Worm (Caenorhabditis elegans) whole organism, late embryonic: ENCODE measurements around the gene T24D8.6.

Source experiments
- C38D4.7 ChIP-seq: fragments of 200-800 bp; sonication (Bioruptor generic); optimal IDR thresholded peaks from 2 replicates; lab custom pipeline; 2018; ENCODE audit warnings: mild to moderate bottlenecking, missing genetic modification characterization, moderate library complexity, missing compliant biosample characterization
- K09A11.1 ChIP-seq: sonication (generic microtip); optimal IDR thresholded peaks from 2 replicates; lab custom pipeline; 2017; ENCODE audit warnings: antibody characterized with exemption, mild to moderate bottlenecking, missing genetic modification characterization, missing compliant biosample characterization; ENCODE audit not compliant: insufficient read depth
- ama-1 ChIP-seq: fragments of 150-350 bp; optimal IDR thresholded peaks from 2 replicates; lab custom pipeline; 2014
- ceh-24 ChIP-seq: sonication (generic microtip); optimal IDR thresholded peaks from 2 replicates; lab custom pipeline; 2016; ENCODE audit warnings: mild to moderate bottlenecking, missing genetic modification characterization, missing compliant biosample characterization
- ceh-31 ChIP-seq: sonication (generic microtip); optimal IDR thresholded peaks from 2 replicates; lab custom pipeline; 2016; ENCODE audit warnings: missing genetic modification characterization, missing compliant biosample characterization
- ceh-45 ChIP-seq: fragments of 200-800 bp; sonication (Bioruptor generic); IDR thresholded peaks from 2 replicates; pipeline ENCODE4 v1.3.6; 2022; ENCODE audit warnings: missing genetic modification reagents, missing genetic modification characterization, missing compliant biosample characterization
- ceh-48 ChIP-seq: sonication (generic microtip); optimal IDR thresholded peaks from 2 replicates; lab custom pipeline; 2016; ENCODE audit warnings: missing genetic modification characterization, inconsistent platforms, missing compliant biosample characterization
- fkh-6 ChIP-seq: sonication (generic microtip); optimal IDR thresholded peaks from 2 replicates; lab custom pipeline; 2016; ENCODE audit warnings: missing genetic modification characterization, missing compliant biosample characterization
- lin-11 ChIP-seq: fragments of 200-800 bp; sonication (Bioruptor generic); optimal IDR thresholded peaks from 2 replicates; lab custom pipeline; 2018; ENCODE audit warnings: mild to moderate bottlenecking, missing genetic modification characterization, missing compliant biosample characterization
- nfya-1 ChIP-seq: sonication (generic microtip); optimal IDR thresholded peaks from 2 replicates; lab custom pipeline; 2017; ENCODE audit warnings: missing genetic modification characterization, mild to moderate bottlenecking, missing compliant biosample characterization, antibody characterized with exemption, moderate library complexity
- pag-3 ChIP-seq: sonication (generic microtip); optimal IDR thresholded peaks from 2 replicates; lab custom pipeline; 2016; ENCODE audit warnings: missing compliant biosample characterization, missing genetic modification characterization, borderline replicate concordance
- sox-2 ChIP-seq: fragments of 200-800 bp; sonication (Bioruptor generic); IDR thresholded peaks from 2 replicates; pipeline ENCODE4 v1.3.6; 2022; ENCODE audit warnings: missing genetic modification reagents, missing genetic modification characterization, missing compliant biosample characterization
- unc-42 ChIP-seq: sonication (generic microtip); optimal IDR thresholded peaks from 2 replicates; lab custom pipeline; 2016; ENCODE audit warnings: missing genotype, missing genetic modification characterization, missing compliant biosample characterization
- unc-86 ChIP-seq: sonication (generic microtip); optimal IDR thresholded peaks from 2 replicates; lab custom pipeline; 2016; ENCODE audit warnings: missing genetic modification characterization, missing compliant biosample characterization

ce11 chrX:2330494-2330893, 35.3 kb downstream of the T24D8.6 start:
- TF ChIP-seq ceh-48 (tag; lab: Kevin White, UChicago) (no peak), K09A11.1 (tag; lab: Kevin White, UChicago) (no peak), pag-3 (no peak), ceh-45 (no peak), nfya-1 (no peak), ceh-24 (tag; lab: Kevin White, UChicago) (no peak), ama-1 (lab: Kevin White, UChicago) (no peak), lin-11 (tag; lab: Kevin White, UChicago) (no peak), C38D4.7 (GFP tag; lab: Kevin White, UChicago) (no peak), unc-86 (no peak), unc-42 (tag; lab: Kevin White, UChicago) (no peak), fkh-6 (tag; lab: Kevin White, UChicago) (no peak), sox-2 (GFP tag; lab: Robert Waterston, UW) (no peak), ceh-31 (no peak)
